Worm (Caenorhabditis elegans) whole organism, L4 larva: ENCODE measurements around the gene Y53F4B.9.

ENCODE experiments used
- F10B5.3 ChIP-seq: sonication (generic microtip); optimal IDR thresholded peaks from 2 replicates; lab custom pipeline; 2016; ENCODE audit warnings: mild to moderate bottlenecking, missing genetic modification characterization, missing compliant biosample characterization
- F37D6.2 ChIP-seq: sonication (generic microtip); optimal IDR thresholded peaks from 2 replicates; lab custom pipeline; 2016; ENCODE audit warnings: mild to moderate bottlenecking, missing genetic modification characterization, missing compliant biosample characterization
- F44E2.7 ChIP-seq: fragments of 200-800 bp; sonication (Bioruptor generic); IDR thresholded peaks from 2 replicates; pipeline ENCODE4 v2.1.2; 2022; ENCODE audit warnings: missing genetic modification characterization, missing compliant biosample characterization
- F49E8.2 ChIP-seq: sonication (generic microtip); optimal IDR thresholded peaks from 2 replicates; lab custom pipeline; 2016; ENCODE audit warnings: missing compliant biosample characterization, mild to moderate bottlenecking, missing genetic modification characterization, borderline replicate concordance
- T20F7.1 ChIP-seq: fragments of 200-800 bp; sonication (Bioruptor generic); optimal IDR thresholded peaks from 2 replicates; lab custom pipeline; 2018; ENCODE audit warnings: mild to moderate bottlenecking, missing genetic modification characterization, missing compliant biosample characterization
- aha-1 ChIP-seq: fragments of 150-350 bp; peaks from one replicate; lab custom pipeline; 2014; ENCODE audit warnings: missing biosample characterization, missing genetic modification characterization
- arid-1 ChIP-seq: fragments of 200-800 bp; sonication (Bioruptor generic); conservative IDR thresholded peaks from 2 replicates; pipeline ENCODE4 v1.3.6; 2022; ENCODE audit warnings: missing genetic modification reagents, missing genetic modification characterization, missing compliant biosample characterization
- ceh-32 ChIP-seq: sonication (generic microtip); optimal IDR thresholded peaks from 2 replicates; lab custom pipeline; 2016; ENCODE audit warnings: mild to moderate bottlenecking, missing genetic modification characterization, missing compliant biosample characterization; ENCODE audit not compliant: poor library complexity
- ceh-44 ChIP-seq: fragments of 200-800 bp; sonication (Bioruptor generic); IDR thresholded peaks from 2 replicates; pipeline ENCODE4 v1.3.6; 2022; ENCODE audit warnings: missing genetic modification reagents, missing genetic modification characterization, missing compliant biosample characterization
- daf-12 ChIP-seq: fragments of 150-350 bp; optimal IDR thresholded peaks from 2 replicates; lab custom pipeline; 2014; ENCODE audit warnings: missing biosample characterization, missing genetic modification reagents, missing genetic modification characterization
- daf-16 ChIP-seq, 3 experiments: sonication (generic microtip); optimal IDR thresholded peaks; 2 replicates each; lab custom pipeline; 2016 to 2017; ENCODE audit warnings: missing genetic modification characterization in 3 of 3, missing genetic modification reagents in 3 of 3, mild to moderate bottlenecking in 2 of 3, missing compliant biosample characterization in 2 of 3, missing biosample characterization in 1 of 3, moderate library complexity in 1 of 3
- daf-19 ChIP-seq: fragments of 200-800 bp; sonication (Bioruptor generic); conservative IDR thresholded peaks from 2 replicates; pipeline ENCODE4 v1.3.6; 2022; ENCODE audit warnings: missing genetic modification characterization, missing compliant biosample characterization
- dmd-8 ChIP-seq: fragments of 200-800 bp; sonication (Bioruptor generic); IDR thresholded peaks from 2 replicates; pipeline ENCODE4 v1.3.6; 2022; ENCODE audit warnings: missing genetic modification characterization, missing compliant biosample characterization
- dpl-1 ChIP-seq: fragments of 150-350 bp; optimal IDR thresholded peaks from 2 replicates; lab custom pipeline; 2014; ENCODE audit warnings: missing biosample characterization, missing genetic modification reagents, missing genetic modification characterization
- duxl-1 ChIP-seq: sonication (generic microtip); optimal IDR thresholded peaks from 2 replicates; lab custom pipeline; 2016; ENCODE audit warnings: mild to moderate bottlenecking, missing genetic modification characterization, moderate library complexity, missing compliant biosample characterization; ENCODE audit not compliant: poor library complexity
- dve-1 ChIP-seq: sonication (generic microtip); optimal IDR thresholded peaks from 2 replicates; lab custom pipeline; 2017; ENCODE audit warnings: antibody characterized with exemption, mild to moderate bottlenecking, missing genetic modification characterization, missing compliant biosample characterization; ENCODE audit not compliant: insufficient read depth
- egl-27 ChIP-seq: sonication (generic microtip); optimal IDR thresholded peaks from 3 replicates; lab custom pipeline; 2017; ENCODE audit warnings: missing biosample characterization, missing genetic modification reagents, missing genetic modification characterization
- egl-43 ChIP-seq: fragments of 200-800 bp; sonication (Bioruptor generic); IDR thresholded peaks from 2 replicates; pipeline ENCODE4 v1.3.6; 2022; ENCODE audit warnings: missing genetic modification reagents, missing genetic modification characterization, missing compliant biosample characterization
- fos-1 ChIP-seq: fragments of 150-350 bp; optimal IDR thresholded peaks from 2 replicates; lab custom pipeline; 2014; ENCODE audit warnings: missing biosample characterization, missing genetic modification characterization
- gei-8 ChIP-seq: fragments of 200-800 bp; sonication (Bioruptor generic); optimal IDR thresholded peaks from 2 replicates; lab custom pipeline; 2018; ENCODE audit warnings: mild to moderate bottlenecking, missing genetic modification characterization, missing compliant biosample characterization
- hif-1 ChIP-seq, 2 experiments: sonication (generic microtip); optimal IDR thresholded peaks; 2 replicates each; lab custom pipeline; 2016 to 2017; ENCODE audit warnings: missing compliant biosample characterization in 2 of 2, missing genetic modification characterization in 2 of 2, missing genetic modification reagents in 2 of 2, missing genotype in 2 of 2, mild to moderate bottlenecking in 1 of 2
- hlh-11 ChIP-seq: fragments of 200-800 bp; sonication (Bioruptor generic); optimal IDR thresholded peaks from 2 replicates; lab custom pipeline; 2018; ENCODE audit warnings: mild to moderate bottlenecking, missing genetic modification characterization, missing compliant biosample characterization
- hlh-30 ChIP-seq: sonication (generic microtip); optimal IDR thresholded peaks from 2 replicates; lab custom pipeline; 2017; ENCODE audit warnings: antibody characterized with exemption, mild to moderate bottlenecking, missing genetic modification characterization, missing compliant biosample characterization; ENCODE audit not compliant: insufficient read depth
- jun-1 ChIP-seq: fragments of 150-350 bp; optimal IDR thresholded peaks from 2 replicates; lab custom pipeline; 2014; ENCODE audit warnings: missing biosample characterization, missing genetic modification reagents, missing genetic modification characterization
- lin-1 ChIP-seq: fragments of 200-800 bp; sonication (Bioruptor generic); IDR thresholded peaks from 2 replicates; pipeline ENCODE4 v1.3.6; 2022; ENCODE audit warnings: missing genetic modification reagents, missing genetic modification characterization, missing compliant biosample characterization
- lin-13 ChIP-seq: fragments of 150-350 bp; optimal IDR thresholded peaks from 2 replicates; lab custom pipeline; 2014; ENCODE audit warnings: missing biosample characterization, missing genetic modification reagents, missing genetic modification characterization
- lin-15B ChIP-seq: fragments of 150-350 bp; sonication (generic microtip); optimal IDR thresholded peaks from 3 replicates; lab custom pipeline; 2014; ENCODE audit warnings: missing biosample characterization, missing genetic modification characterization
- lin-29 ChIP-seq: fragments of 200-800 bp; sonication (Bioruptor generic); IDR thresholded peaks from 2 replicates; pipeline ENCODE4 v1.3.6; 2022; ENCODE audit warnings: missing genetic modification reagents, missing genetic modification characterization, missing compliant biosample characterization
- lir-3 ChIP-seq: sonication (generic microtip); optimal IDR thresholded peaks from 2 replicates; lab custom pipeline; 2016; ENCODE audit warnings: mild to moderate bottlenecking, missing genetic modification characterization, missing compliant biosample characterization
- mdl-1 ChIP-seq, 2 experiments: fragments of 150-350 bp in 1 of 2; sonication (generic microtip) in 1 of 2; optimal IDR thresholded peaks; 2 replicates each; lab custom pipeline; 2014 to 2017; ENCODE audit warnings: missing biosample characterization in 2 of 2, missing genetic modification characterization in 2 of 2
- mes-2 ChIP-seq: sonication (generic microtip); optimal IDR thresholded peaks from 2 replicates; lab custom pipeline; 2016; ENCODE audit warnings: missing genotype, mild to moderate bottlenecking, missing genetic modification characterization, missing compliant biosample characterization; ENCODE audit not compliant: poor library complexity, severe bottlenecking
- mxl-2 ChIP-seq: fragments of 200-800 bp; sonication (Bioruptor generic); conservative IDR thresholded peaks from 2 replicates; pipeline ENCODE4 v1.3.6; 2022; ENCODE audit warnings: missing genetic modification reagents, missing genetic modification characterization, missing compliant biosample characterization
- mxl-3 ChIP-seq: fragments of 200-800 bp; sonication (Bioruptor generic); optimal IDR thresholded peaks from 2 replicates; lab custom pipeline; 2018; ENCODE audit warnings: mild to moderate bottlenecking, missing genetic modification characterization, missing compliant biosample characterization
- nhr-10 ChIP-seq: fragments of 150-350 bp; optimal IDR thresholded peaks from 2 replicates; lab custom pipeline; 2014; ENCODE audit warnings: missing biosample characterization, missing genetic modification characterization
- nhr-102 ChIP-seq: sonication (generic microtip); optimal IDR thresholded peaks from 2 replicates; lab custom pipeline; 2016; ENCODE audit warnings: mild to moderate bottlenecking, missing genetic modification characterization, moderate library complexity, missing compliant biosample characterization
- nhr-237 ChIP-seq: sonication (generic microtip); optimal IDR thresholded peaks from 2 replicates; lab custom pipeline; 2017; ENCODE audit warnings: missing biosample characterization, missing genetic modification characterization
- nhr-28 ChIP-seq: fragments of 150-350 bp; optimal IDR thresholded peaks from 2 replicates; lab custom pipeline; 2014; ENCODE audit warnings: missing biosample characterization, missing genetic modification characterization
- nhr-48 ChIP-seq: sonication (generic microtip); optimal IDR thresholded peaks from 2 replicates; lab custom pipeline; 2016; ENCODE audit warnings: mild to moderate bottlenecking, missing genetic modification characterization, missing compliant biosample characterization
- nhr-6 ChIP-seq: fragments of 150-350 bp; optimal IDR thresholded peaks from 2 replicates; lab custom pipeline; 2014; ENCODE audit warnings: missing biosample characterization, missing genetic modification characterization
- nhr-76 ChIP-seq: fragments of 150-350 bp; optimal IDR thresholded peaks from 2 replicates; lab custom pipeline; 2014; ENCODE audit warnings: missing biosample characterization, missing genetic modification characterization
- pha-4 ChIP-seq, 2 experiments: fragments of 150-350 bp in 1 of 2; fragments of 200-800 bp in 1 of 2; sonication (Bioruptor generic) in 1 of 2; IDR thresholded peaks in 1 of 2; optimal IDR thresholded peaks in 1 of 2; 2 replicates each; pipeline versions ENCODE4 v1.3.6 to Lab custom; 2014 to 2022; ENCODE audit warnings: missing genetic modification characterization in 2 of 2, missing genetic modification reagents in 2 of 2, missing biosample characterization in 1 of 2, missing compliant biosample characterization in 1 of 2
- php-3 ChIP-seq: fragments of 200-800 bp; sonication (Bioruptor generic); IDR thresholded peaks from 2 replicates; pipeline ENCODE4 v1.3.6; 2022; ENCODE audit warnings: missing genetic modification reagents, missing genetic modification characterization, missing compliant biosample characterization
- sdz-12 ChIP-seq: fragments of 200-800 bp; sonication (Bioruptor generic); optimal IDR thresholded peaks from 2 replicates; lab custom pipeline; 2018; ENCODE audit warnings: mild to moderate bottlenecking, missing genetic modification characterization, missing compliant biosample characterization
- spr-3 ChIP-seq: fragments of 200-800 bp; sonication (Bioruptor generic); optimal IDR thresholded peaks from 2 replicates; lab custom pipeline; 2018; ENCODE audit warnings: mild to moderate bottlenecking, missing genetic modification characterization, missing compliant biosample characterization
- unc-62 ChIP-seq, 3 experiments: fragments of 150-350 bp in 1 of 3; sonication (generic microtip); optimal IDR thresholded peaks in 2 of 3; peaks in 1 of 3; 1 replicate in 1 of 3; 2 replicates in 2 of 3; lab custom pipeline; 2014 to 2017; ENCODE audit warnings: missing biosample characterization in 3 of 3, missing genetic modification characterization in 3 of 3, missing genetic modification reagents in 3 of 3, missing genotype in 1 of 3
- zfp-2 ChIP-seq: sonication (generic microtip); optimal IDR thresholded peaks from 2 replicates; lab custom pipeline; 2016; ENCODE audit warnings: mild to moderate bottlenecking, missing genetic modification characterization, missing compliant biosample characterization
- ztf-11 ChIP-seq: fragments of 150-350 bp; optimal IDR thresholded peaks from 2 replicates; lab custom pipeline; 2014; ENCODE audit warnings: missing biosample characterization, missing genetic modification characterization

The Y53F4B.9 gene

ce11 chrII:14968275-14968674 is 41.9 kb downstream of the Y53F4B.9 start:
- TF ChIP-seq lin-13 (GFP tag; lab: Kevin White, UChicago) (no peak), hif-1 (tag; optimal IDR thresholded peaks at IDR 0.05; lab: Kevin White, UChicago) (no peak), T20F7.1 (GFP tag; lab: Kevin White, UChicago) (no peak), mdl-1 (tag; optimal IDR thresholded peaks at IDR 0.05; lab: Kevin White, UChicago) (no peak), unc-62 (GFP tag; optimal IDR thresholded peaks at IDR 0.05 in 1 of 2; lab: Kevin White, UChicago) (no peak), unc-62 (tag; optimal IDR thresholded peaks at IDR 0.05; lab: Kevin White, UChicago) (no peak), spr-3 (GFP tag; lab: Kevin White, UChicago) (no peak)

ce11 chrII:14967084-14967483 is 43.1 kb downstream of the Y53F4B.9 start:
- TF ChIP-seq ceh-44 (GFP tag; lab: Robert Waterston, UW) (no peak), lin-15B (no peak), mxl-2 (GFP tag; lab: Robert Waterston, UW) (no peak), F37D6.2 (tag; lab: Kevin White, UChicago) (no peak), nhr-102 (tag; lab: Kevin White, UChicago) (no peak), hif-1 (tag; optimal IDR thresholded peaks at IDR 0.05; lab: Kevin White, UChicago) (no peak), gei-8 (GFP tag; lab: Kevin White, UChicago) (no peak), dmd-8 (GFP tag; lab: Robert Waterston, UW) (no peak), dpl-1 (no peak), aha-1 (tag; lab: Kevin White, UChicago) (peak; percentile 86), daf-19 (GFP tag; lab: Robert Waterston, UW) (no peak), nhr-237 (no peak), nhr-10 (tag; lab: Kevin White, UChicago) (no peak), lin-1 (GFP tag; lab: Robert Waterston, UW) (no peak), egl-43 (no peak), hlh-30 (no peak), lin-29 (GFP tag; lab: Robert Waterston, UW) (no peak), daf-12 (no peak), lin-13 (GFP tag; lab: Kevin White, UChicago) (no peak), F44E2.7 (GFP tag; lab: Robert Waterston, UW) (no peak), F49E8.2 (tag; lab: Kevin White, UChicago) (no peak), hlh-11 (tag; lab: Kevin White, UChicago) (no peak), duxl-1 (tag; lab: Kevin White, UChicago) (no peak), daf-16 (GFP tag; optimal IDR thresholded peaks at IDR 0.05; lab: Kevin White, UChicago) (no peak), daf-16 (tag; optimal IDR thresholded peaks at IDR 0.05; lab: Kevin White, UChicago) (peak; percentile 27), pha-4 (GFP tag; IDR thresholded peaks at IDR 0.05; lab: Robert Waterston, UW) (no peak), pha-4 (tag; optimal IDR thresholded peaks at IDR 0.05; lab: Kevin White, UChicago) (peak; percentile 55), nhr-76 (no peak), mes-2 (tag; lab: Kevin White, UChicago) (no peak), fos-1 (tag; lab: Kevin White, UChicago) (no peak), dve-1 (tag; lab: Kevin White, UChicago) (peak; percentile 0), lir-3 (tag; lab: Kevin White, UChicago) (no peak), nhr-48 (tag; lab: Kevin White, UChicago) (no peak), jun-1 (tag; lab: Kevin White, UChicago) (no peak), arid-1 (no peak), sdz-12 (GFP tag; lab: Kevin White, UChicago) (no peak), F10B5.3 (no peak), nhr-28 (peak; percentile 37), php-3 (GFP tag; lab: Robert Waterston, UW) (no peak), mxl-3 (GFP tag; lab: Kevin White, UChicago) (no peak), zfp-2 (no peak), ceh-32 (tag; lab: Kevin White, UChicago) (no peak), egl-27 (tag; lab: Kevin White, UChicago) (no peak), nhr-6 (no peak), ztf-11 (tag; lab: Kevin White, UChicago) (no peak)
- TF ChIP-seq, all 104 proteins: peak for 5
